Worm (Caenorhabditis elegans) whole organism, L3 larva: ENCODE data around the gene glt-1.

Experiments
- ceh-82 ChIP-seq: fragments of 150-350 bp; optimal IDR thresholded peaks from 2 replicates; lab custom pipeline; 2014; ENCODE audit warnings: missing biosample characterization, missing genetic modification characterization
- ceh-9 ChIP-seq: sonication (generic microtip); optimal IDR thresholded peaks from 2 replicates; lab custom pipeline; 2018; ENCODE audit warnings: missing biosample characterization, missing genetic modification characterization
- elt-1 ChIP-seq: fragments of 150-350 bp; optimal IDR thresholded peaks from 2 replicates; lab custom pipeline; 2014; ENCODE audit warnings: missing biosample characterization, missing genetic modification characterization
- mdl-1 ChIP-seq: fragments of 150-350 bp; optimal IDR thresholded peaks from 2 replicates; lab custom pipeline; 2014; ENCODE audit warnings: missing biosample characterization, missing genetic modification characterization
- nhr-12 ChIP-seq: fragments of 150-350 bp; optimal IDR thresholded peaks from 2 replicates; lab custom pipeline; 2014; ENCODE audit warnings: missing biosample characterization, missing genetic modification characterization
- nhr-28 ChIP-seq: fragments of 150-350 bp; optimal IDR thresholded peaks from 2 replicates; lab custom pipeline; 2014; ENCODE audit warnings: missing biosample characterization, missing genetic modification characterization
- ztf-11 ChIP-seq: fragments of 150-350 bp; optimal IDR thresholded peaks from 2 replicates; lab custom pipeline; 2014; ENCODE audit warnings: missing biosample characterization, missing genetic modification characterization

DNA sequence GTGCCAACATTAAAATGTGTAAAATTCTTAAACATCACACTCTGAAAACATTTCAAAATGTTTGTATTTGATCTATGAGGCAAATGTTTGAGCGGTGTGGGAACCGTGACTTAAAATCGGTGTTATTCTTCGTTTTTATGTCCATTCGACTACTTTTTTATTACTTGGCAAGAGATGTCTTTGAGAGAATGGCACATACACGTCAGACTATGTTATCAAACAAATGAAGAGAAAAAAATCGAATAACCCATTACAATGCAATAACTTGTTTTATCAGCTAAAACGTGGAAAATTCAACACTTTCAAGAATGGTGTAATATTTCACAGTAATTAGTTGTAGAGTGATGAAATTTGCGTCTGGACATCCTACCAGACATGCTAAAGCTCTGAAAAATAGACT lies 4.0 kb downstream of the glt-1 start:
- no peak for TF ChIP-seq ceh-9 (tag; lab: Kevin White, UChicago)
- no peak for TF ChIP-seq nhr-28
- no peak for TF ChIP-seq mdl-1 (tag; lab: Kevin White, UChicago)
- TF ChIP-seq ztf-11 = no peak
- TF ChIP-seq elt-1 (tag; lab: Kevin White, UChicago) = no peak
- TF ChIP-seq ceh-82 (tag; lab: Kevin White, UChicago) = no peak
- no peak for TF ChIP-seq nhr-12 (tag; lab: Kevin White, UChicago)
